Worm (Caenorhabditis elegans): ENCODE data around the gene str-13.

DNA sequence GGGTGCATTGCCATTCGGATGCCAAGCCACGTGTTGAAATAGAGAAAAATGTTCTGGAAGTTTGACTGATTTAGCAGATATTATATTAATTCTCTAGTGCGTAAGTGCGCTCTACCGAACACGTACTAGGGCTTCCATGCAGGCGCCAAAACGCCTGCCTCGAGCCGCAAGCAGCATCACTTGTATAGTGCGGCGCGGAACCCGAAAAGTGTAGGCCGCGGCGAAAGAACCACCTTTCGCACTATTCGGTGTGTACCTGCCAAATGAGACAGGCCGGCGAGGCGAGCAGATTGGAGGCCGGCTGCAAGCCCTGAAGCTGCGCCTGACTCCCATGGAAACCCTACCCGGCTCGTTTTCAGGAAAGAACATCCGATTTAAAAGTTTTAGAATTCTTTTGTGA, 12.6 kb upstream of the str-13 start:
- TF ChIP-seq pqm-1 (tag; optimal IDR thresholded peaks at IDR 0.05) (no peak), egl-27 (tag; optimal IDR thresholded peaks at IDR 0.05) (no peak), ztf-11 (tag; optimal IDR thresholded peaks at IDR 0.05) (no peak), mml-1 (tag; optimal IDR thresholded peaks at IDR 0.05) (no peak)
